Worm (Caenorhabditis elegans) whole organism, young adult: ENCODE data around the gene hpo-38.

Experiments
- C06A6.2 ChIP-seq: fragments of 200-800 bp; sonication (Bioruptor generic); conservative IDR thresholded peaks from 2 replicates; pipeline ENCODE4 v1.3.6; 2022; ENCODE audit warnings: missing genetic modification characterization, missing compliant biosample characterization
- F22D6.2 ChIP-seq: sonication (generic microtip); optimal IDR thresholded peaks from 2 replicates; lab custom pipeline; 2016; ENCODE audit warnings: mild to moderate bottlenecking, missing genetic modification characterization, missing compliant biosample characterization
- aptf-2 ChIP-seq: fragments of 200-800 bp; sonication (Bioruptor generic); conservative IDR thresholded peaks from 2 replicates; pipeline ENCODE4 v1.3.6; 2022; ENCODE audit warnings: missing genetic modification reagents, missing genetic modification characterization, missing compliant biosample characterization
- ceh-40 ChIP-seq: fragments of 200-800 bp; sonication (Bioruptor generic); IDR thresholded peaks from 2 replicates; pipeline ENCODE4 v1.3.6; 2022; ENCODE audit warnings: missing genetic modification characterization, missing compliant biosample characterization
- nfya-1 ChIP-seq: sonication (generic microtip); optimal IDR thresholded peaks from 2 replicates; lab custom pipeline; 2017; ENCODE audit warnings: antibody characterized with exemption, missing compliant biosample characterization, missing genetic modification characterization, borderline replicate concordance; ENCODE audit not compliant: insufficient read depth
- nfyb-1 ChIP-seq: fragments of 200-800 bp; sonication (Bioruptor generic); IDR thresholded peaks from 2 replicates; pipeline ENCODE4 v1.3.6; 2022; ENCODE audit warnings: missing genetic modification reagents, missing genetic modification characterization, missing compliant biosample characterization
- pha-4 ChIP-seq: fragments of 150-350 bp; sonication (generic microtip); optimal IDR thresholded peaks from 2 replicates; lab custom pipeline; 2014; ENCODE audit warnings: missing biosample characterization, missing genetic modification reagents, missing genetic modification characterization
- unc-62 ChIP-seq: fragments of 150-350 bp; optimal IDR thresholded peaks from 2 replicates; lab custom pipeline; 2014; ENCODE audit warnings: missing biosample characterization, missing genetic modification reagents, missing genetic modification characterization
- xnd-1 ChIP-seq: sonication (generic microtip); optimal IDR thresholded peaks from 2 replicates; lab custom pipeline; 2016; ENCODE audit warnings: missing genotype, missing genetic modification reagents, missing genetic modification characterization, missing compliant biosample characterization
- zfh-2 ChIP-seq: fragments of 200-800 bp; sonication (Bioruptor generic); conservative IDR thresholded peaks from 2 replicates; pipeline ENCODE4 v1.3.6; 2022; ENCODE audit warnings: missing genetic modification reagents, missing genetic modification characterization, missing compliant biosample characterization
- ztf-3 ChIP-seq: fragments of 200-800 bp; sonication (Bioruptor generic); optimal IDR thresholded peaks from 2 replicates; lab custom pipeline; 2018; ENCODE audit warnings: mild to moderate bottlenecking, missing genetic modification characterization, missing compliant biosample characterization

DNA sequence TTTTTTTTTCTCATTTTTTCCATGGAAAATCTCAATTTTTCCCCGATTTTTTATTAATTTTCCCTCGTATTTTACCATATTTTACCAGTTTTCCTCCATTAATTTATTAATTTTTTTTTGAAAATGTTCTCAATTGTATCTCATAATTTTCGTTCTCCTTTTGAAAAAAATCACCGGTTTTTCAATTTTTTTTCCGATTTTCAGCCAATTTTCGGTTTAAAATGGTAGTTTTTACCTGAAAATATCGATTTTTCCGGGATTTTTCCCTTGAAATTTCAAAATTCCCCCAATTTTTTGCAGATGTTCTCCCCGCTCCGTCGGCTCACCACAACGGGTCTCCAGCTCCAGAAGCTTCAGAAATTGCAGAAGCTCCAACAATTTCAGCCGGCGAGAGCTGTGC, 53.6 kb downstream of the hpo-38 start, which contains the start of gene taco-1:
- no peak for TF ChIP-seq C06A6.2 (GFP tag; lab: Robert Waterston, UW)
- no peak for TF ChIP-seq pha-4 (tag; lab: Kevin White, UChicago)
- TF ChIP-seq ztf-3 (GFP tag; lab: Kevin White, UChicago): no peak
- no peak for TF ChIP-seq nfya-1
- no peak for TF ChIP-seq unc-62 (GFP tag; lab: Kevin White, UChicago)
- no peak for TF ChIP-seq F22D6.2 (tag; lab: Kevin White, UChicago)
- no peak for TF ChIP-seq ceh-40 (GFP tag; lab: Robert Waterston, UW)
- TF ChIP-seq aptf-2 (GFP tag; lab: Robert Waterston, UW): no peak
- TF ChIP-seq zfh-2 (GFP tag; lab: Robert Waterston, UW): no peak
- no peak for TF ChIP-seq nfyb-1 (GFP tag; lab: Robert Waterston, UW)
- no peak for TF ChIP-seq xnd-1 (tag; lab: Kevin White, UChicago)
